Worm (Caenorhabditis elegans) whole organism, midembryonic: ENCODE measurements around the gene F32D1.11.
A peak's percentile ranks its signal among the peaks of the same experiment; 100 is the strongest.
"Not testable (repeated sequence)": the region's sequence is repeated elsewhere in the genome, so short reads cannot be mapped to it uniquely, and the experiment has no call there.

ENCODE experiments used
- T22C8.4 ChIP-seq: fragments of 200-800 bp; sonication (Bioruptor generic); IDR thresholded peaks from 2 replicates; pipeline ENCODE4 v1.3.6; 2022; ENCODE audit warnings: missing genetic modification characterization, missing compliant biosample characterization
- cog-1 ChIP-seq: sonication (generic microtip); optimal IDR thresholded peaks from 2 replicates; lab custom pipeline; 2016; ENCODE audit warnings: missing genetic modification characterization, missing compliant biosample characterization
- flt-1 ChIP-seq: fragments of 200-800 bp; sonication (Bioruptor generic); IDR thresholded peaks from 2 replicates; pipeline ENCODE4 v1.3.6; 2022; ENCODE audit warnings: missing genetic modification characterization, missing compliant biosample characterization
- klf-2 ChIP-seq: fragments of 200-800 bp; sonication (Bioruptor generic); conservative IDR thresholded peaks from 2 replicates; pipeline ENCODE4 v1.3.6; 2022; ENCODE audit warnings: missing genetic modification reagents, missing genetic modification characterization, missing compliant biosample characterization
- med-1 ChIP-seq: sonication (generic microtip); optimal IDR thresholded peaks from 2 replicates; lab custom pipeline; 2017; ENCODE audit warnings: missing genetic modification characterization, mild to moderate bottlenecking, missing compliant biosample characterization, antibody characterized with exemption, missing genetic modification reagents; ENCODE audit not compliant: insufficient read depth
- ref-1 ChIP-seq: fragments of 200-800 bp; sonication (Bioruptor generic); conservative IDR thresholded peaks from 2 replicates; pipeline ENCODE4 v1.3.6; 2022; ENCODE audit warnings: missing genetic modification reagents, missing genetic modification characterization, missing compliant biosample characterization
- tab-1 ChIP-seq: fragments of 200-800 bp; sonication (Bioruptor generic); IDR thresholded peaks from 2 replicates; pipeline ENCODE4 v1.3.6; 2022; ENCODE audit warnings: missing genetic modification characterization, missing compliant biosample characterization
- ztf-23 ChIP-seq: fragments of 200-800 bp; sonication (Bioruptor generic); IDR thresholded peaks from 2 replicates; pipeline ENCODE4 v1.3.6; 2022; ENCODE audit warnings: missing genetic modification reagents, missing genetic modification characterization, missing compliant biosample characterization
- ztf-29 ChIP-seq: fragments of 200-800 bp; sonication (Bioruptor generic); IDR thresholded peaks from 2 replicates; pipeline ENCODE4 v1.3.6; 2022; ENCODE audit warnings: missing genetic modification reagents, missing genetic modification characterization, missing compliant biosample characterization

The F32D1.11 gene

DNA sequence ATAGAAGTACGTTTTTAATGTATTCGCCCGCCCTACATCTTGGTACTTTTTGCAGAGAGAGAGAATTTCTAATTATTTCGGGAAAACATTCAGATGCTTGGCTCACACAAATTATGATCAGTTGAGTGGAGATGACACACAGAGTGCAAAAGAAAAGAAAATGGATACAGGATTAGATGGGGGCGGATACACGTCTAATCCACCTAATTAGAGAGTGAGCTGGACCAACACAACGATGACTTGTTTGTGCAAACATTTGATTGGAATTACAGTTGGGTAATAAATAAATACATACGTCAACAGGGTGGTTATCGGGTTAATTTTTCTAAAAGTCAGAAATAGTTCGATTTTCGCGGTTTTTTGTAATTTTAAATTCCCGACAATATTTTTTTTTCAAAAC is 7.2 kb downstream of the F32D1.11 start:
- no peak for TF ChIP-seq ref-1 (GFP tag; lab: Robert Waterston, UW)
- no peak for TF ChIP-seq cog-1
- no peak for TF ChIP-seq med-1 (GFP tag; lab: Kevin White, UChicago)
- TF ChIP-seq tab-1, result no peak
- TF ChIP-seq T22C8.4 (GFP tag; lab: Robert Waterston, UW), result no peak
- TF ChIP-seq klf-2 (GFP tag; lab: Robert Waterston, UW), result no peak
- TF ChIP-seq ztf-29 (GFP tag; lab: Robert Waterston, UW), result no peak
- TF ChIP-seq ztf-23, result no peak
- TF ChIP-seq flt-1 (GFP tag; lab: Robert Waterston, UW), result no peak

ce11 chrV:4357369-4357768 is 9.0 kb downstream of the F32D1.11 start:
- TF ChIP-seq ref-1 (GFP tag; lab: Robert Waterston, UW), result no peak
- TF ChIP-seq cog-1, result peak; percentile 11

- TF ChIP-seq klf-2 (GFP tag; lab: Robert Waterston, UW) (no peak), cog-1 (no peak), ref-1 (GFP tag; lab: Robert Waterston, UW) (no peak), T22C8.4 (GFP tag; lab: Robert Waterston, UW) (no peak), tab-1 (no peak), flt-1 (GFP tag; lab: Robert Waterston, UW) (no peak), ztf-23 (no peak), med-1 (GFP tag; lab: Kevin White, UChicago) (no peak), ztf-29 (GFP tag; lab: Robert Waterston, UW) (no peak)
Measured at ce11 chrV:4356047-4356612, 10.2 kb downstream of the F32D1.11 start.

ce11 chrV:4346799-4347198 is 19.5 kb downstream of the F32D1.11 start, which contains the start of gene mcm-7:
mcm-7 (plus strand) TSS chrV:4347166.
- TF ChIP-seq med-1 (GFP tag; lab: Kevin White, UChicago) (no peak), tab-1 (no peak), T22C8.4 (GFP tag; lab: Robert Waterston, UW) (no peak), ztf-29 (GFP tag; lab: Robert Waterston, UW) (no peak), flt-1 (GFP tag; lab: Robert Waterston, UW) (no peak), klf-2 (GFP tag; lab: Robert Waterston, UW) (no peak), ztf-23 (no peak), cog-1 (no peak), ref-1 (GFP tag; lab: Robert Waterston, UW) (no peak)

- TF ChIP-seq flt-1 (GFP tag; lab: Robert Waterston, UW) (no peak), ztf-23 (no peak), ref-1 (GFP tag; lab: Robert Waterston, UW) (no peak), tab-1 (no peak), T22C8.4 (GFP tag; lab: Robert Waterston, UW) (no peak), cog-1 (no peak), med-1 (GFP tag; lab: Kevin White, UChicago) (no peak), klf-2 (GFP tag; lab: Robert Waterston, UW) (no peak), ztf-29 (GFP tag; lab: Robert Waterston, UW) (no peak)
Measured at ce11 chrV:4346325-4346724, 20.0 kb downstream of the F32D1.11 start, which contains the start of gene hpo-18. hpo-18 (minus strand) TSS chrV:4346425.

DNA sequence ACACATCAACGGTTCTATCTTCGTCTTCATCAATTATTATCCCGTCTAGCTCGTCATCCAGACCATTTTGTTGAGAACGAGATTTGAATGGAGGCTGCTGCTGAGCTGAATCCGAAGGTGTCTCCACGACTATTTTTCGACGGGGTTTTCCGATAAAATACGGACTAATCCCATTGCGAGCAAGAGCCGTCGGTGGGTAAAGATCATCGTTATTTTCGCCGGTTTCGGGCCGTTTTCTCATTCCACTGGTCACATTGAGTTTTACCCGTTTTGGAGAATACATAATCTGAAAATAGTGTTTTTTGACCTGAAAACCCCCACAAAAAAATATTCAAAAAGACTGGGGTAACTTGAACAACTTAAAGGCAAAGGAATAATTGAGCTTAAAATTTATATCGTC is 20.6 kb downstream of the F32D1.11 start, which contains the start of gene figl-1:
TSS of gene figl-1 (minus strand) at position 286 of the 400 bp plus-strand sequence.
- TF ChIP-seq klf-2 (GFP tag; lab: Robert Waterston, UW) (no peak), T22C8.4 (GFP tag; lab: Robert Waterston, UW) (no peak)

- no peak for TF ChIP-seq flt-1 (GFP tag; lab: Robert Waterston, UW)
- no peak for TF ChIP-seq ref-1 (GFP tag; lab: Robert Waterston, UW)
- no peak for TF ChIP-seq med-1 (GFP tag; lab: Kevin White, UChicago)
- TF ChIP-seq ztf-23, result no peak
- TF ChIP-seq T22C8.4 (GFP tag; lab: Robert Waterston, UW), result no peak
- no peak for TF ChIP-seq klf-2 (GFP tag; lab: Robert Waterston, UW)
Measured at ce11 chrV:4341736-4342135, 24.6 kb downstream of the F32D1.11 start.

- TF ChIP-seq T22C8.4 (GFP tag; lab: Robert Waterston, UW), result no peak
- no peak for TF ChIP-seq cog-1
- no peak for TF ChIP-seq med-1 (GFP tag; lab: Kevin White, UChicago)
- TF ChIP-seq klf-2 (GFP tag; lab: Robert Waterston, UW), result no peak
- no peak for TF ChIP-seq ref-1 (GFP tag; lab: Robert Waterston, UW)
- TF ChIP-seq ztf-29 (GFP tag; lab: Robert Waterston, UW), result no peak
- TF ChIP-seq flt-1 (GFP tag; lab: Robert Waterston, UW), result no peak
- no peak for TF ChIP-seq ztf-23
- no peak for TF ChIP-seq tab-1
Measured at ce11 chrV:4341208-4341607, 25.1 kb downstream of the F32D1.11 start, which contains the start of gene glrx-3. glrx-3 (minus strand) TSS chrV:4341308.

DNA sequence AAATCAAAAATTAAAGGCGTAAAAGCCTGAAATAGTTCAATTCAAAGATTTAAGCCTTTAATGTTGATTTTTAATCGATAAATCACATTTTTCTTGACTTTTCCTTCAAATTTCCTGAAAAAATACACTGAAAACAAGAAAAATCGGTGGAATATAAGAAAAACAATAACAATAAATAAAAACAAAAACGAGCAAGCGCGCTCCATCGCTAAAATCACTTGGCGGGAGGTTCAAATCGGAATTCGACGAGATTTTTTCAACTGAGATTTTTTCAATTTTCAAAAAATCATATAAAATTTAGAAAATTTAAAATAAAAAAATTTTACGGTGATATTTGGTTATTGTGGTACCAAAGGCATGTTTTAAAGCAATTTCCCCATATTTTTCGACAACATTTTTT is 26.9 kb downstream of the F32D1.11 start:
- TF ChIP-seq ztf-29 (GFP tag; lab: Robert Waterston, UW), result no peak
- no peak for TF ChIP-seq ref-1 (GFP tag; lab: Robert Waterston, UW)
- no peak for TF ChIP-seq flt-1 (GFP tag; lab: Robert Waterston, UW)
- no peak for TF ChIP-seq ztf-23
- no peak for TF ChIP-seq cog-1
- TF ChIP-seq tab-1, result no peak
- no peak for TF ChIP-seq med-1 (GFP tag; lab: Kevin White, UChicago)
- TF ChIP-seq T22C8.4 (GFP tag; lab: Robert Waterston, UW), result no peak
- TF ChIP-seq klf-2 (GFP tag; lab: Robert Waterston, UW), result no peak

DNA sequence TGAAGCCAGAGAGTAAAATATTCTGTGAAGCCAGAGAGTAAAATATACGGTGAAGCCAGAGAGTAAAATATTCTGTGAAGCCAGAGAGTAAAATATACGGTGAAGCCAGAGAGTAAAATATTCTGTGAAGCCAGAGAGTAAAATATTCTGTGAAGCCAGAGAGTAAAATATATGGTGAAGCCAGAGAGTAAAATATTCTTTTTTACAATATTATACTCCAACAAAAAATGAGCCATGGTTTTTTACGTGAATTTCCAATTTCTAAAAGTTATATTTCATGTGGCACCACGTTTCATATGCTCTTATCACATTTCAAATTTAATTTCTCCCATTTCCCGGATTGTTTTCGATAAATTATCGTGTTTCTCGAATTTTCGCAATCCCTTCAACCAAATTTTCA is 29.9 kb downstream of the F32D1.11 start, which contains the start of gene irld-1:
TSS of gene irld-1 (plus strand) at position 301 of the 400 bp plus-strand sequence.
- TF ChIP-seq ztf-23; flt-1 (GFP tag; lab: Robert Waterston, UW); tab-1: not testable (repeated sequence)
